Worm (Caenorhabditis elegans) whole organism, L4 larva: ENCODE data around the gene Y17G9B.11.

Experiments
- F37D6.2 ChIP-seq: sonication (generic microtip); optimal IDR thresholded peaks from 2 replicates; lab custom pipeline; 2016; ENCODE audit warnings: mild to moderate bottlenecking, missing genetic modification characterization, missing compliant biosample characterization
- Y5F2A.4 ChIP-seq: fragments of 200-800 bp; sonication (Bioruptor generic); optimal IDR thresholded peaks from 2 replicates; lab custom pipeline; 2018; ENCODE audit warnings: mild to moderate bottlenecking, missing genetic modification characterization, missing compliant biosample characterization
- ZK546.5 ChIP-seq, 2 experiments: sonication (generic microtip); optimal IDR thresholded peaks; 2 replicates each; lab custom pipeline; 2017; ENCODE audit warnings: missing biosample characterization in 2 of 2, missing genetic modification characterization in 2 of 2
- aly-2 ChIP-seq: sonication (generic microtip); optimal IDR thresholded peaks from 2 replicates; lab custom pipeline; 2018; ENCODE audit warnings: missing biosample characterization, missing genetic modification characterization
- ama-1 ChIP-seq: fragments of 150-350 bp; optimal IDR thresholded peaks from 2 replicates; lab custom pipeline; 2014; ENCODE audit warnings: inconsistent platforms, mixed read lengths
- cey-2 ChIP-seq: sonication (generic microtip); optimal IDR thresholded peaks from 3 replicates; lab custom pipeline; 2017; ENCODE audit warnings: missing genetic modification characterization, mild to moderate bottlenecking, missing compliant biosample characterization, antibody characterized with exemption, borderline replicate concordance; ENCODE audit not compliant: insufficient read depth
- lin-13 ChIP-seq: fragments of 150-350 bp; optimal IDR thresholded peaks from 2 replicates; lab custom pipeline; 2014; ENCODE audit warnings: missing biosample characterization, missing genetic modification reagents, missing genetic modification characterization
- lir-3 ChIP-seq: sonication (generic microtip); optimal IDR thresholded peaks from 2 replicates; lab custom pipeline; 2016; ENCODE audit warnings: mild to moderate bottlenecking, missing genetic modification characterization, missing compliant biosample characterization
- lsy-2 ChIP-seq, 2 experiments: fragments of 150-350 bp in 1 of 2; sonication (generic microtip) in 1 of 2; optimal IDR thresholded peaks; 2 replicates each; lab custom pipeline; 2014 to 2017; ENCODE audit warnings: missing biosample characterization in 2 of 2, missing genetic modification characterization in 2 of 2
- mdl-1 ChIP-seq, 2 experiments: fragments of 150-350 bp in 1 of 2; sonication (generic microtip) in 1 of 2; optimal IDR thresholded peaks; 2 replicates each; lab custom pipeline; 2014 to 2017; ENCODE audit warnings: missing biosample characterization in 2 of 2, missing genetic modification characterization in 2 of 2
- nhr-25 ChIP-seq: sonication (generic microtip); optimal IDR thresholded peaks from 2 replicates; lab custom pipeline; 2017; ENCODE audit warnings: missing genetic modification characterization, mild to moderate bottlenecking, missing compliant biosample characterization, antibody characterized with exemption, moderate library complexity, borderline replicate concordance; ENCODE audit not compliant: insufficient read depth
- skn-1 ChIP-seq: fragments of 150-350 bp; optimal IDR thresholded peaks from 2 replicates; lab custom pipeline; 2014; ENCODE audit warnings: missing biosample characterization, missing genetic modification characterization
- snpc-4 ChIP-seq: fragments of 150-350 bp; optimal IDR thresholded peaks from 2 replicates; lab custom pipeline; 2014; ENCODE audit warnings: missing biosample characterization, missing genetic modification characterization
- ztf-11 ChIP-seq: fragments of 150-350 bp; optimal IDR thresholded peaks from 2 replicates; lab custom pipeline; 2014; ENCODE audit warnings: missing biosample characterization, missing genetic modification characterization

DNA sequence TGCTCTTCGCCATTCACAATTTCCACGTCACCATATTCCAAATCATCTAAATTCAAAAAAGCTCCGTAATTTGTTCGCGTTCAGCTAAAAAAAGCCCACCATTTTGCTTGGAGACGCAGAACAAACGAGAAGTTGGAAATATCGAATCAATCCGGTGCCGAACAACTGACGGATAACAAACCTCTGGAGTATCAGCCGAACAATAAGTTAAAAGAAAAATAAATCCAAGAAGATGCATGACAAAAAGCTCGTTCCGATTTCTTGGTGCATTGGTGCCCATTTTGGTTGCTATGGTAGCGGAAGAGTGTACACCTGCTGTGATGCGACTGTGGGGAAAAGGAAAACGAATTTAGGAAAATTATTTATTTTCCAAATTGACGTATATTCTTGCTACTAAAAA is 8.9 kb upstream of the Y17G9B.11 start, which contains the start of gene tctn-1:
- TF ChIP-seq mdl-1 (tag; optimal IDR thresholded peaks at IDR 0.05; lab: Kevin White, UChicago) (no peak), F37D6.2 (no peak), ztf-11 (tag; lab: Kevin White, UChicago) (no peak), ama-1 (peak; percentile 86), skn-1 (no peak), lsy-2 (tag; optimal IDR thresholded peaks at IDR 0.05; lab: Kevin White, UChicago) (peak in 1 of 2 experiments; percentile 41), Y5F2A.4 (GFP tag; lab: Kevin White, UChicago) (no peak), lin-13 (GFP tag; lab: Kevin White, UChicago) (no peak), ZK546.5 (tag; optimal IDR thresholded peaks at IDR 0.05; lab: Kevin White, UChicago) (no peak), nhr-25 (tag; lab: Kevin White, UChicago) (no peak), aly-2 (no peak), lir-3 (tag; lab: Kevin White, UChicago) (no peak), snpc-4 (tag; lab: Kevin White, UChicago) (no peak), cey-2 (no peak)
